Fruit fly (Drosophila melanogaster): ENCODE results near the gene RhoGAP16F.

RhoGAP16F gene

dm6 chrX:18090333-18090732 lies 2.6 kb upstream of the RhoGAP16F start, which contains the start of gene Swt1 (continued):
- no peak for TF ChIP-seq nerfin-1 (tag; optimal IDR thresholded peaks at IDR 0.05)
- peak; percentile 81 for TF ChIP-seq BEAF-32 (GFP tag; optimal IDR thresholded peaks at IDR 0.05)
- peak; percentile 53 for TF ChIP-seq pzg (GFP tag; optimal IDR thresholded peaks at IDR 0.05)
- no peak for TF ChIP-seq Abd-B (GFP tag; optimal IDR thresholded peaks at IDR 0.05)
- TF ChIP-seq inv (GFP tag; IDR thresholded peaks at IDR 0.05; ENCODE audit: partially characterized antibody) = peak; percentile 87
- TF ChIP-seq Six4 (GFP tag; optimal IDR thresholded peaks at IDR 0.05) = no peak

dm6 chrX:18091159-18091676 lies 1.7 kb upstream of the RhoGAP16F start, which contains the start of gene scu:
Gene scu, plus strand, starts transcription at chrX:18091259.
- TF ChIP-seq wdn (GFP tag; IDR thresholded peaks at IDR 0.05) (no peak), CG15514 (GFP tag; optimal IDR thresholded peaks at IDR 0.05) (peak; percentile 31), Sry-δ (GFP tag; optimal IDR thresholded peaks at IDR 0.05) (peak; percentile 25), CG3065 (GFP tag; optimal IDR thresholded peaks at IDR 0.05) (no peak), MBD-R2 (GFP tag; IDR thresholded peaks at IDR 0.05) (peak; percentile 37), CoRest (tag; optimal IDR thresholded peaks at IDR 0.05) (no peak), CG13296 (GFP tag; optimal IDR thresholded peaks at IDR 0.05) (peak; percentile 20), Nf-YC (tag; optimal IDR thresholded peaks at IDR 0.05) (no peak), insv (GFP tag; optimal IDR thresholded peaks at IDR 0.05) (peak in 1 of 2 experiments; percentile 73), CG18599 (GFP tag; optimal IDR thresholded peaks at IDR 0.05) (no peak), CG2199 (GFP tag; IDR thresholded peaks at IDR 0.05) (no peak), Dp (GFP tag; optimal IDR thresholded peaks at IDR 0.05) (peak; percentile 46), pzg (GFP tag; optimal IDR thresholded peaks at IDR 0.05) (peak; percentile 30), CG9797 (GFP tag; optimal IDR thresholded peaks at IDR 0.05) (peak; percentile 40), CG12769 (tag; optimal IDR thresholded peaks at IDR 0.05) (no peak), jing (GFP tag; optimal IDR thresholded peaks at IDR 0.05) (no peak), Hand (GFP tag; optimal IDR thresholded peaks at IDR 0.05) (no peak), CG4617 (GFP tag; optimal IDR thresholded peaks at IDR 0.05; ENCODE audit: borderline replicate concordance) (peak; percentile 0), ap (GFP tag; IDR thresholded peaks at IDR 0.05) (no peak), CG34376 (GFP tag; optimal IDR thresholded peaks at IDR 0.05) (peak; percentile 49), twi (tag; optimal IDR thresholded peaks at IDR 0.05) (no peak), CG10543 (GFP tag; optimal IDR thresholded peaks at IDR 0.05) (peak; percentile 3), CG8281 (tag; optimal IDR thresholded peaks at IDR 0.05) (no peak), CG4424 (GFP tag; optimal IDR thresholded peaks at IDR 0.05) (no peak), so (GFP tag; IDR thresholded peaks at IDR 0.05) (no peak), Med (GFP tag) (peak; percentile 74), run (tag; optimal IDR thresholded peaks at IDR 0.05) (no peak), sug (tag; optimal IDR thresholded peaks at IDR 0.05) (peak; percentile 12), Dbx (GFP tag; IDR thresholded peaks at IDR 0.05) (no peak), unc-4 (GFP tag; IDR thresholded peaks at IDR 0.05; ENCODE audit: partially characterized antibody) (0 out of 2 replicates have a peak, but pooled peaks have one; percentile 13), Drgx (GFP tag; IDR thresholded peaks at IDR 0.05) (peak; percentile 78), H15 (GFP tag; IDR thresholded peaks at IDR 0.05) (no peak), E2f2 (GFP tag; IDR thresholded peaks at IDR 0.05) (peak; percentile 63), Eip74EF (GFP tag; optimal IDR thresholded peaks at IDR 0.05) (no peak), nom (GFP tag; optimal IDR thresholded peaks at IDR 0.05) (peak; percentile 98), CG13287 (GFP tag; IDR thresholded peaks at IDR 0.05; ENCODE audit: partially characterized antibody) (0 out of 2 replicates have a peak, but pooled peaks have one; percentile 5), Fer3 (tag; optimal IDR thresholded peaks at IDR 0.05) (no peak), sens (GFP tag) (no peak), CG18476 (GFP tag; optimal IDR thresholded peaks at IDR 0.05) (no peak), CG10147 (GFP tag; optimal IDR thresholded peaks at IDR 0.05) (no peak), CG1602 (GFP tag; optimal IDR thresholded peaks at IDR 0.05) (no peak), onecut (GFP tag; IDR thresholded peaks at IDR 0.05) (no peak), CG10321 (GFP tag; IDR thresholded peaks at IDR 0.05) (no peak)

All from whole organism, embryonic.